Worm (Caenorhabditis elegans): ENCODE results near the gene F53A2.11.

F53A2.11 gene

DNA sequence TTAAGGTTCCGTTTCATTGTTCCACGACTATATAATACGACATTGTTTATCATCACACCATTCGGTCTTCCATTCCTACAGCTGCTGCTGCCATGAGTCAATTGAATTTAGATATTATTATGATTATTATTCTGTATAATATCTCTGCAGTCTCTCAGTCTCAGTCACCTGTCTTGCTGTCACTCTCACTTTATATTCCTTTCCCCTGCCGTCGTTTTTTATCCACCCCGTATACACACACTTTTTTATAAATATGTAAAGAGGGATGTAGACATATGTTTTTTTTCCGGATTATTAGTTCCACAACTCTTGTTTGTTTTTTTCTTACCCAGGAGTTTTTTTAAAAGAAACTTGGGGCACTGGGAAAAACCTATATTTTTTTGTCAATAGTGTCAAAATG is 50.3 kb downstream of the F53A2.11 start:
- TF ChIP-seq sdc-2 (tag; optimal IDR thresholded peaks at IDR 0.05) (peak; percentile 81), che-1 (tag; optimal IDR thresholded peaks at IDR 0.05) (no peak)

DNA sequence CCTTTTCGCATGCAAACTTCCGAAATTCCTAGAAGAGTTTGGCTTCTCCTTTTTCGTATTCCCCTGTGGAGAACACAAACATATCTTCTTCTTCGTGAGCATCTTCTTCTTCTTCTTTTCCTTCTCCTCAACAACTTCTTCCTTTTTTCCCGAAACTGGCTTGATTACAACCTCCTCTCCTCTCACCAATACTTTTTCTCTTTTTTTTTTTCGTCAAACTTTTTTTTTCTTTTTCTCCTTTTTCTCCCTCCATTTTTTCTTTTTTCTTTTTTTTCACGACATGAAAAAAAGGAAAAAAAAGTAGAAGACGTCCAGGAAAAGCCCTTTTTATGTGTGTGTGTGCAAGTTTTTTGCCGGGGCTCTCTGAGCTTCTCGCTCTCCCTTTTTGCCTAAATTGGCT is 51.6 kb downstream of the F53A2.11 start:
- TF ChIP-seq unc-42 (tag; optimal IDR thresholded peaks at IDR 0.05): peak; percentile 53
- no peak for TF ChIP-seq ttx-3 (tag; optimal IDR thresholded peaks at IDR 0.05)
- no peak for TF ChIP-seq mec-3 (tag; optimal IDR thresholded peaks at IDR 0.05; ENCODE audit: borderline replicate concordance)
- no peak for TF ChIP-seq elt-4 (tag; optimal IDR thresholded peaks at IDR 0.05)
